Fruit fly (Drosophila melanogaster) whole organism, wandering third instar larva: ENCODE measurements around the gene CG15525.

Experiments used
- N ChIP-seq: fragments of >200 bp; optimal IDR thresholded peaks from 2 replicates; lab custom pipeline; 2018; ENCODE audit warnings: missing biosample characterization, missing external identifiers, missing genetic modification characterization
- fru ChIP-seq: fragments of 200-800 bp; sonication (Bioruptor generic); optimal IDR thresholded peaks from 3 replicates; lab custom pipeline; 2016; ENCODE audit warnings: missing biosample characterization, mild to moderate bottlenecking, missing genetic modification characterization
- sage ChIP-seq: fragments of 200-800 bp; sonication (Bioruptor generic); optimal IDR thresholded peaks from 2 replicates; lab custom pipeline; 2016; ENCODE audit warnings: missing biosample characterization, mild to moderate bottlenecking, missing genetic modification characterization

DNA sequence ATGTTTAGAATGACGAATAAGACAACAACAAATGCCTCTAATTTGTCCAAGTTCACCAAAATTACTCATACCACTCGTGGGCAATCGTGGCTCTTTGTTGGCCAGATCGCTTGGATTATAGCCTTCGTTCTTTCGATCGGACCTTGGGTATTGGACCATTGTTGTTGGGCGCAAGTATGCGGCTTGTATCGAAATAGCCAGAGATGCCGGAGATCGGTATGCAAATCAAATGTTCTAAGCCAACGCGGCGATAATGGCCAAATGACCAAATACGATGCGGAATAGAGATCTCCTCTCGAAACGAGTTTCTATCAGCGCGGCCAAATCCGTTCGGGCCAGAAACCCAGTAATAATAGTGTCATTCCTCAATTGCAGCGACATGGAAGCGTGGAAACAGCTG lies 12.3 kb downstream of the CG15525 start:
- no peak for TF ChIP-seq sage (GFP tag; lab: Kevin White, UChicago)
- no peak for TF ChIP-seq N
- no peak for TF ChIP-seq fru (GFP tag; lab: Kevin White, UChicago)
